Worm (Caenorhabditis elegans) whole organism, L2 larva: Measurements from ENCODE around the gene W04E12.4.

ENCODE experiments used
- F13H6.1 ChIP-seq: sonication (generic microtip); optimal IDR thresholded peaks from 2 replicates; lab custom pipeline; 2016; ENCODE audit warnings: missing genetic modification characterization, missing compliant biosample characterization
- alr-1 ChIP-seq: fragments of 150-350 bp; optimal IDR thresholded peaks from 2 replicates; lab custom pipeline; 2014; ENCODE audit warnings: missing biosample characterization, missing genetic modification characterization
- aly-2 ChIP-seq: fragments of 150-350 bp; optimal IDR thresholded peaks from 2 replicates; lab custom pipeline; 2014; ENCODE audit warnings: missing biosample characterization, missing genetic modification characterization
- blmp-1 ChIP-seq: sonication (generic microtip); optimal IDR thresholded peaks from 2 replicates; lab custom pipeline; 2017; ENCODE audit warnings: missing genetic modification characterization, mild to moderate bottlenecking, missing compliant biosample characterization, antibody characterized with exemption, moderate library complexity; ENCODE audit not compliant: insufficient read depth
- crh-2 ChIP-seq: sonication (generic microtip); optimal IDR thresholded peaks from 2 replicates; lab custom pipeline; 2017; ENCODE audit warnings: missing biosample characterization, missing genetic modification characterization
- egl-27 ChIP-seq: sonication (generic microtip); optimal IDR thresholded peaks from 3 replicates; lab custom pipeline; 2017; ENCODE audit warnings: missing biosample characterization, missing genetic modification reagents, missing genetic modification characterization
- elt-1 ChIP-seq: fragments of 150-350 bp; optimal IDR thresholded peaks from 2 replicates; lab custom pipeline; 2014; ENCODE audit warnings: missing biosample characterization, missing genetic modification characterization
- elt-3 ChIP-seq: sonication (generic microtip); optimal IDR thresholded peaks from 2 replicates; lab custom pipeline; 2017; ENCODE audit warnings: missing biosample characterization, missing genetic modification characterization
- fos-1 ChIP-seq: fragments of 150-350 bp; optimal IDR thresholded peaks from 2 replicates; lab custom pipeline; 2014; ENCODE audit warnings: missing biosample characterization, missing genetic modification characterization
- gmeb-1 ChIP-seq: fragments of 150-350 bp; optimal IDR thresholded peaks from 2 replicates; lab custom pipeline; 2014; ENCODE audit warnings: missing biosample characterization, missing genetic modification characterization
- lin-13 ChIP-seq: fragments of 150-350 bp; optimal IDR thresholded peaks from 2 replicates; lab custom pipeline; 2014; ENCODE audit warnings: missing biosample characterization, missing genetic modification reagents, missing genetic modification characterization
- lin-39 ChIP-seq: fragments of 150-350 bp; optimal IDR thresholded peaks from 2 replicates; lab custom pipeline; 2014; ENCODE audit warnings: missing biosample characterization, missing genetic modification reagents, missing genetic modification characterization
- mab-5 ChIP-seq: fragments of 150-350 bp; optimal IDR thresholded peaks from 2 replicates; lab custom pipeline; 2014; ENCODE audit warnings: missing biosample characterization, missing genetic modification characterization
- mbf-1 ChIP-seq: sonication (generic microtip); optimal IDR thresholded peaks from 2 replicates; lab custom pipeline; 2017; ENCODE audit warnings: missing biosample characterization, missing genetic modification characterization
- mdl-1 ChIP-seq, 2 experiments: fragments of 150-350 bp in 1 of 2; sonication (generic microtip) in 1 of 2; optimal IDR thresholded peaks; 2 replicates each; lab custom pipeline; 2017; ENCODE audit warnings: missing biosample characterization in 2 of 2, missing genetic modification characterization in 2 of 2
- nhr-10 ChIP-seq: sonication (generic microtip); optimal IDR thresholded peaks from 2 replicates; lab custom pipeline; 2017; ENCODE audit warnings: missing biosample characterization, missing genetic modification characterization
- nhr-11 ChIP-seq: fragments of 150-350 bp; optimal IDR thresholded peaks from 2 replicates; lab custom pipeline; 2014; ENCODE audit warnings: missing biosample characterization, missing genetic modification characterization
- nhr-12 ChIP-seq: fragments of 150-350 bp; optimal IDR thresholded peaks from 2 replicates; lab custom pipeline; 2014; ENCODE audit warnings: missing biosample characterization, missing genetic modification characterization
- nhr-129 ChIP-seq: fragments of 150-350 bp; optimal IDR thresholded peaks from 2 replicates; lab custom pipeline; 2014; ENCODE audit warnings: missing biosample characterization, missing genetic modification characterization
- nhr-21 ChIP-seq: fragments of 150-350 bp; optimal IDR thresholded peaks from 2 replicates; lab custom pipeline; 2014; ENCODE audit warnings: missing biosample characterization, missing genetic modification characterization
- nhr-23 ChIP-seq: fragments of 150-350 bp; optimal IDR thresholded peaks from 2 replicates; lab custom pipeline; 2014; ENCODE audit warnings: missing biosample characterization, missing genetic modification reagents, missing genetic modification characterization
- nhr-237 ChIP-seq: fragments of 150-350 bp; optimal IDR thresholded peaks from 2 replicates; lab custom pipeline; 2014; ENCODE audit warnings: missing biosample characterization, missing genetic modification characterization
- nhr-6 ChIP-seq: fragments of 150-350 bp; optimal IDR thresholded peaks from 2 replicates; lab custom pipeline; 2014; ENCODE audit warnings: missing biosample characterization, missing genetic modification characterization
- peb-1 ChIP-seq: fragments of 150-350 bp; optimal IDR thresholded peaks from 2 replicates; lab custom pipeline; 2014; ENCODE audit warnings: missing biosample characterization, missing genetic modification characterization
- sem-4 ChIP-seq: fragments of 150-350 bp; optimal IDR thresholded peaks from 2 replicates; lab custom pipeline; 2014; ENCODE audit warnings: missing biosample characterization, missing genetic modification reagents, missing genetic modification characterization
- sma-3 ChIP-seq: sonication (generic microtip); optimal IDR thresholded peaks from 2 replicates; lab custom pipeline; 2016; ENCODE audit warnings: missing genetic modification reagents, missing genetic modification characterization, missing compliant biosample characterization
- sma-9 ChIP-seq, 2 experiments: fragments of 150-350 bp in 1 of 2; sonication (generic microtip) in 1 of 2; optimal IDR thresholded peaks; 2 replicates each; lab custom pipeline; 2014 to 2016; ENCODE audit warnings: missing genetic modification characterization in 2 of 2, mild to moderate bottlenecking in 1 of 2, missing biosample characterization in 1 of 2, missing compliant biosample characterization in 1 of 2, missing genetic modification reagents in 1 of 2, moderate library complexity in 1 of 2
- snpc-4 ChIP-seq: fragments of 150-350 bp; optimal IDR thresholded peaks from 2 replicates; lab custom pipeline; 2014; ENCODE audit warnings: missing biosample characterization, missing genetic modification characterization
- unc-39 ChIP-seq: fragments of 150-350 bp; optimal IDR thresholded peaks from 2 replicates; lab custom pipeline; 2014; ENCODE audit warnings: missing biosample characterization, missing genetic modification characterization
- unc-55 ChIP-seq: fragments of 150-350 bp; sonication (generic microtip); optimal IDR thresholded peaks from 3 replicates; lab custom pipeline; 2014; ENCODE audit warnings: missing biosample characterization, missing genetic modification reagents, missing genetic modification characterization
- zag-1 ChIP-seq: fragments of 150-350 bp; optimal IDR thresholded peaks from 2 replicates; lab custom pipeline; 2014; ENCODE audit warnings: missing biosample characterization, missing genetic modification characterization
- ztf-1 ChIP-seq: fragments of 200-800 bp; sonication (Bioruptor generic); conservative IDR thresholded peaks from 2 replicates; pipeline ENCODE4 v1.3.6; 2022; ENCODE audit warnings: missing genetic modification characterization, missing compliant biosample characterization
- ztf-4 ChIP-seq: fragments of 150-350 bp; optimal IDR thresholded peaks from 2 replicates; lab custom pipeline; 2014; ENCODE audit warnings: missing biosample characterization, missing genetic modification characterization

The W04E12.4 gene

DNA sequence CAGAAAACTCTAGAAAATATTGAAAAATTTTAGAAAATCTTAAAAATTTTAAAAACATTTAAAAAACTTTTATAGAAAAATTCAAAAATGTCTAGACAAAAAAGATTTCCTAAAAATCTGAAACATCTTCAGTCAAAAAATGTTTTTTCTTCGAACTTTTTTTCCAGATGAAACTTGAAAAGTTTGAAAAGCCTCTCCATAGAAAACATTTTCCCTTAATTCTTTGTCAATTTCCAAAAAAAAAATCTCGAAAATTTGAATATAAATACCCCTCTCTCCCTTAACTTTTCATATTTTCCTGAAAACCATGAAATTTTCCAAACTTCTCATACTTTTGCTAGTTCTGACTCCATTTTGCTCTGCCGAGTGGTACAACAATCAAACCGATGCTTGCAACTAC lies 14.7 kb upstream of the W04E12.4 start, which contains the start of gene Y116F11A.3:
Gene Y116F11A.3 (plus strand): TSS at position 301 of the 400 bp plus-strand sequence.
- TF ChIP-seq alr-1 (tag; lab: Kevin White, UChicago) (no peak), F13H6.1 (no peak), lin-39 (no peak), zag-1 (no peak), unc-55 (GFP tag; lab: Kevin White, UChicago) (no peak), ztf-4 (tag; lab: Kevin White, UChicago) (no peak), crh-2 (tag; lab: Kevin White, UChicago) (no peak), aly-2 (tag; lab: Kevin White, UChicago) (no peak)
- TF ChIP-seq, all 48 proteins: peak for 0

ce11 chrV:19730280-19730679 lies 13.1 kb upstream of the W04E12.4 start, which contains the start of gene Y116F11A.1:
Gene Y116F11A.1, plus strand, starts transcription at chrV:19730580.
- TF ChIP-seq nhr-11 (tag; lab: Kevin White, UChicago), result no peak

- TF ChIP-seq sma-3, result no peak
Measured at ce11 chrV:19733728-19734127, 9.7 kb upstream of the W04E12.4 start.

- TF ChIP-seq mbf-1 (tag; lab: Kevin White, UChicago) (no peak), blmp-1 (no peak), gmeb-1 (tag; lab: Kevin White, UChicago) (no peak), mdl-1 (tag; optimal IDR thresholded peaks at IDR 0.05; lab: Kevin White, UChicago) (no peak), ztf-1 (GFP tag; lab: Robert Waterston, UW) (no peak), unc-55 (GFP tag; lab: Kevin White, UChicago) (no peak), mab-5 (no peak), peb-1 (tag; lab: Kevin White, UChicago) (no peak), nhr-129 (tag; lab: Kevin White, UChicago) (no peak), sma-3 (no peak), aly-2 (tag; lab: Kevin White, UChicago) (no peak), nhr-237 (tag; lab: Kevin White, UChicago) (no peak), lin-13 (GFP tag; lab: Kevin White, UChicago) (no peak), nhr-12 (no peak), nhr-21 (tag; lab: Kevin White, UChicago) (no peak), fos-1 (tag; lab: Kevin White, UChicago) (no peak)
Measured at ce11 chrV:19737458-19737857, 5.9 kb upstream of the W04E12.4 start, which contains the start of gene W04E12.7. Gene W04E12.7, minus strand, starts transcription at chrV:19737558.

ce11 chrV:19738117-19738516 lies 5.3 kb upstream of the W04E12.4 start, which contains the start of gene fbxa-131:
Gene fbxa-131, plus strand, starts transcription at chrV:19738417.
- TF ChIP-seq nhr-21 (tag; lab: Kevin White, UChicago) (no peak), lin-39 (no peak), zag-1 (no peak), nhr-6 (tag; lab: Kevin White, UChicago) (no peak), sma-9 (GFP tag; optimal IDR thresholded peaks at IDR 0.05; lab: Kevin White, UChicago) (no peak), sma-9 (tag; optimal IDR thresholded peaks at IDR 0.05; lab: Kevin White, UChicago) (no peak), elt-3 (no peak), nhr-10 (no peak), lin-13 (GFP tag; lab: Kevin White, UChicago) (no peak), egl-27 (tag; lab: Kevin White, UChicago) (no peak), elt-1 (tag; lab: Kevin White, UChicago) (no peak), sma-3 (no peak), F13H6.1 (no peak), nhr-237 (tag; lab: Kevin White, UChicago) (no peak), nhr-129 (tag; lab: Kevin White, UChicago) (no peak), alr-1 (tag; lab: Kevin White, UChicago) (no peak), nhr-23 (tag; lab: Kevin White, UChicago) (no peak)

ce11 chrV:19741034-19741433 lies 2.4 kb upstream of the W04E12.4 start, which contains the start of gene W04E12.2:
Gene W04E12.2, minus strand, starts transcription at chrV:19741134.
- no peak for TF ChIP-seq aly-2 (tag; lab: Kevin White, UChicago)

ce11 chrV:19741651-19742050 lies 1.8 kb upstream of the W04E12.4 start, which contains the start of gene W04E12.3:
Gene W04E12.3, plus strand, starts transcription at chrV:19741951.
- TF ChIP-seq nhr-129 (tag; lab: Kevin White, UChicago) (no peak), sma-9 (GFP tag; optimal IDR thresholded peaks at IDR 0.05; lab: Kevin White, UChicago) (no peak), sma-9 (tag; optimal IDR thresholded peaks at IDR 0.05; lab: Kevin White, UChicago) (no peak), mdl-1 (tag; optimal IDR thresholded peaks at IDR 0.05; lab: Kevin White, UChicago) (no peak), egl-27 (tag; lab: Kevin White, UChicago) (no peak), blmp-1 (no peak), nhr-23 (tag; lab: Kevin White, UChicago) (no peak), elt-3 (no peak), peb-1 (tag; lab: Kevin White, UChicago) (no peak), nhr-237 (tag; lab: Kevin White, UChicago) (no peak), unc-39 (tag; lab: Kevin White, UChicago) (no peak), snpc-4 (tag; lab: Kevin White, UChicago) (no peak), sem-4 (tag; lab: Kevin White, UChicago) (no peak), nhr-11 (tag; lab: Kevin White, UChicago) (no peak), fos-1 (tag; lab: Kevin White, UChicago) (no peak)
